Worm (Caenorhabditis elegans) whole organism, young adult: ENCODE results near the gene F19G12.9.
A peak's percentile ranks its signal among the peaks of the same experiment; 100 is the strongest.

Source experiments
- B0261.1 ChIP-seq: sonication (generic microtip); optimal IDR thresholded peaks from 2 replicates; lab custom pipeline; 2016; ENCODE audit warnings: mild to moderate bottlenecking, missing genetic modification characterization, moderate library complexity, missing compliant biosample characterization
- C17E4.6 ChIP-seq: fragments of 200-800 bp; sonication (Bioruptor generic); IDR thresholded peaks from 2 replicates; pipeline ENCODE4 v1.3.6; 2022; ENCODE audit warnings: missing genetic modification reagents, missing genetic modification characterization, missing compliant biosample characterization
- F23B12.7 ChIP-seq: sonication (generic microtip); optimal IDR thresholded peaks from 2 replicates; lab custom pipeline; 2017; ENCODE audit warnings: missing genetic modification characterization, mild to moderate bottlenecking, missing compliant biosample characterization, antibody characterized with exemption, moderate library complexity; ENCODE audit not compliant: insufficient read depth
- F33H1.4 ChIP-seq: fragments of 200-800 bp; sonication (Bioruptor generic); IDR thresholded peaks from 2 replicates; pipeline ENCODE4 v1.3.6; 2022; ENCODE audit warnings: missing genetic modification reagents, missing genetic modification characterization, missing compliant biosample characterization
- F37B4.10 ChIP-seq: fragments of 200-800 bp; sonication (Bioruptor generic); IDR thresholded peaks from 2 replicates; pipeline ENCODE4 v1.3.6; 2022; ENCODE audit warnings: missing genetic modification characterization, missing compliant biosample characterization
- F52B5.7 ChIP-seq: sonication (generic microtip); optimal IDR thresholded peaks from 2 replicates; lab custom pipeline; 2016; ENCODE audit warnings: mild to moderate bottlenecking, missing genetic modification characterization, missing compliant biosample characterization
- F55B11.4 ChIP-seq: sonication (generic microtip); optimal IDR thresholded peaks from 2 replicates; lab custom pipeline; 2016; ENCODE audit warnings: missing compliant biosample characterization, missing genetic modification characterization, borderline replicate concordance; ENCODE audit not compliant: insufficient read depth
- T26A5.8 ChIP-seq: sonication (generic microtip); optimal IDR thresholded peaks from 2 replicates; lab custom pipeline; 2016; ENCODE audit warnings: missing genetic modification characterization, missing compliant biosample characterization
- Y53F4B.3 ChIP-seq: fragments of 200-800 bp; sonication (Bioruptor generic); IDR thresholded peaks from 2 replicates; pipeline ENCODE4 v1.3.6; 2022; ENCODE audit warnings: missing genetic modification reagents, missing genetic modification characterization, missing compliant biosample characterization
- Y56A3A.18 ChIP-seq: fragments of 200-800 bp; sonication (Bioruptor generic); IDR thresholded peaks from 2 replicates; pipeline ENCODE4 v1.3.6; 2022; ENCODE audit warnings: missing genetic modification reagents, missing genetic modification characterization, missing compliant biosample characterization
- Y79H2A.3 ChIP-seq: fragments of 200-800 bp; sonication (Bioruptor generic); conservative IDR thresholded peaks from 2 replicates; pipeline ENCODE4 v1.3.6; 2022; ENCODE audit warnings: missing genetic modification reagents, missing genetic modification characterization, missing compliant biosample characterization
- Y95B8A.8 ChIP-seq: fragments of 200-800 bp; sonication (Bioruptor generic); IDR thresholded peaks from 2 replicates; pipeline ENCODE4 v1.3.6; 2022; ENCODE audit warnings: missing genetic modification reagents, missing genetic modification characterization, missing compliant biosample characterization
- aptf-3 ChIP-seq: fragments of 200-800 bp; sonication (Bioruptor generic); IDR thresholded peaks from 2 replicates; pipeline ENCODE4 v1.3.6; 2022; ENCODE audit warnings: missing genetic modification characterization, missing compliant biosample characterization
- attf-6 ChIP-seq: fragments of 200-800 bp; sonication (Bioruptor generic); IDR thresholded peaks from 2 replicates; pipeline ENCODE4 v1.3.6; 2022; ENCODE audit warnings: missing genetic modification reagents, missing genetic modification characterization, missing compliant biosample characterization
- ccch-3 ChIP-seq: fragments of 200-800 bp; sonication (Bioruptor generic); optimal IDR thresholded peaks from 2 replicates; lab custom pipeline; 2018; ENCODE audit warnings: mild to moderate bottlenecking, missing genetic modification characterization, missing compliant biosample characterization
- ceh-100 ChIP-seq: fragments of 200-800 bp; sonication (Bioruptor generic); IDR thresholded peaks from 2 replicates; pipeline ENCODE4 v1.3.6; 2022; ENCODE audit warnings: missing genetic modification reagents, missing genetic modification characterization, missing compliant biosample characterization
- ceh-27 ChIP-seq: fragments of 200-800 bp; sonication (Bioruptor generic); optimal IDR thresholded peaks from 2 replicates; lab custom pipeline; 2018; ENCODE audit warnings: mild to moderate bottlenecking, missing genetic modification characterization, moderate library complexity, missing compliant biosample characterization
- die-1 ChIP-seq: sonication (generic microtip); optimal IDR thresholded peaks from 2 replicates; lab custom pipeline; 2016; ENCODE audit warnings: missing genotype, mild to moderate bottlenecking, missing genetic modification characterization, missing compliant biosample characterization
- dpff-1 ChIP-seq: sonication (generic microtip); optimal IDR thresholded peaks from 2 replicates; lab custom pipeline; 2017; ENCODE audit warnings: mild to moderate bottlenecking, missing genetic modification characterization, missing compliant biosample characterization
- egl-18 ChIP-seq: fragments of 200-800 bp; sonication (Bioruptor generic); IDR thresholded peaks from 2 replicates; pipeline ENCODE4 v1.3.6; 2022; ENCODE audit warnings: missing genetic modification reagents, missing genetic modification characterization, missing compliant biosample characterization
- fkh-3 ChIP-seq: sonication (generic microtip); optimal IDR thresholded peaks from 2 replicates; lab custom pipeline; 2016; ENCODE audit warnings: mild to moderate bottlenecking, missing genetic modification characterization, missing compliant biosample characterization
- gei-17 ChIP-seq: fragments of 200-800 bp; sonication (Bioruptor generic); optimal IDR thresholded peaks from 2 replicates; lab custom pipeline; 2018; ENCODE audit warnings: mild to moderate bottlenecking, missing genetic modification characterization, missing compliant biosample characterization
- him-1 ChIP-seq: sonication (generic microtip); optimal IDR thresholded peaks from 2 replicates; lab custom pipeline; 2016; ENCODE audit warnings: missing genotype, missing genetic modification reagents, missing genetic modification characterization, missing compliant biosample characterization
- hlh-12 ChIP-seq: sonication (generic microtip); optimal IDR thresholded peaks from 2 replicates; lab custom pipeline; 2016; ENCODE audit warnings: missing genetic modification characterization, missing compliant biosample characterization
- hmg-1.2 ChIP-seq: fragments of 200-800 bp; sonication (Bioruptor generic); IDR thresholded peaks from 2 replicates; pipeline ENCODE4 v1.3.6; 2022; ENCODE audit warnings: missing genetic modification reagents, missing genetic modification characterization, missing compliant biosample characterization
- hmg-20 ChIP-seq: fragments of 200-800 bp; sonication (Bioruptor generic); IDR thresholded peaks from 2 replicates; pipeline ENCODE4 v1.3.6; 2022; ENCODE audit warnings: missing genetic modification reagents, missing genetic modification characterization, missing compliant biosample characterization
- hrde-1 ChIP-seq: sonication (generic microtip); optimal IDR thresholded peaks from 2 replicates; lab custom pipeline; 2016; ENCODE audit warnings: missing genetic modification characterization, mild to moderate bottlenecking, missing compliant biosample characterization, moderate library complexity, missing genotype, missing genetic modification reagents, borderline replicate concordance
- lir-1 ChIP-seq: fragments of 200-800 bp; sonication (Bioruptor generic); conservative IDR thresholded peaks from 2 replicates; pipeline ENCODE4 v1.3.6; 2022; ENCODE audit warnings: missing genetic modification reagents, missing genetic modification characterization, missing compliant biosample characterization
- lsy-27 ChIP-seq: sonication (generic microtip); optimal IDR thresholded peaks from 2 replicates; lab custom pipeline; 2017; ENCODE audit warnings: missing genetic modification characterization, mild to moderate bottlenecking, missing compliant biosample characterization, antibody characterized with exemption, missing genotype, borderline replicate concordance; ENCODE audit not compliant: insufficient read depth
- madf-10 ChIP-seq: sonication (generic microtip); optimal IDR thresholded peaks from 2 replicates; lab custom pipeline; 2016; ENCODE audit warnings: mild to moderate bottlenecking, missing genetic modification characterization, missing compliant biosample characterization
- madf-3 ChIP-seq: fragments of 200-800 bp; sonication (Bioruptor generic); IDR thresholded peaks from 2 replicates; pipeline ENCODE4 v1.3.6; 2022; ENCODE audit warnings: missing genetic modification reagents, missing genetic modification characterization, missing compliant biosample characterization
- madf-8 ChIP-seq: fragments of 200-800 bp; sonication (Bioruptor generic); conservative IDR thresholded peaks from 2 replicates; pipeline ENCODE4 v1.3.6; 2022; ENCODE audit warnings: missing genetic modification reagents, missing genetic modification characterization, missing compliant biosample characterization
- mel-28 ChIP-seq: sonication (generic microtip); optimal IDR thresholded peaks from 2 replicates; lab custom pipeline; 2016; ENCODE audit warnings: borderline replicate concordance, mild to moderate bottlenecking, missing genetic modification characterization, missing compliant biosample characterization
- mxl-1 ChIP-seq: sonication (generic microtip); optimal IDR thresholded peaks from 2 replicates; lab custom pipeline; 2016; ENCODE audit warnings: missing genetic modification characterization, missing compliant biosample characterization
- sea-2 ChIP-seq: fragments of 200-800 bp; sonication (Bioruptor generic); IDR thresholded peaks from 2 replicates; pipeline ENCODE4 v1.3.6; 2022; ENCODE audit warnings: missing genetic modification characterization, missing compliant biosample characterization
- snpc-3.4 ChIP-seq: sonication (generic microtip); optimal IDR thresholded peaks from 2 replicates; lab custom pipeline; 2017; ENCODE audit warnings: missing genetic modification characterization, mild to moderate bottlenecking, missing compliant biosample characterization, antibody characterized with exemption, moderate library complexity, missing genotype, missing genetic modification reagents
- snpc-4 ChIP-seq, 5 experiments: fragments of 150-350 bp in 1 of 5; sonication (generic microtip) in 4 of 5; optimal IDR thresholded peaks; 2 replicates each; lab custom pipeline; 2014 to 2018; ENCODE audit warnings: missing genetic modification characterization in 5 of 5, missing biosample characterization in 3 of 5, antibody characterized with exemption in 2 of 5, mild to moderate bottlenecking in 2 of 5, missing compliant biosample characterization in 2 of 5, missing genotype in 2 of 5, moderate library complexity in 2 of 5, missing genetic modification reagents in 1 of 5
- somi-1 ChIP-seq: fragments of 200-800 bp; sonication (Bioruptor generic); optimal IDR thresholded peaks from 2 replicates; lab custom pipeline; 2018; ENCODE audit warnings: mild to moderate bottlenecking, missing genetic modification characterization, missing compliant biosample characterization
- sptf-2 ChIP-seq: fragments of 200-800 bp; sonication (Bioruptor generic); optimal IDR thresholded peaks from 2 replicates; lab custom pipeline; 2018; ENCODE audit warnings: mild to moderate bottlenecking, missing genetic modification characterization, missing compliant biosample characterization
- xnd-1 ChIP-seq: sonication (generic microtip); optimal IDR thresholded peaks from 2 replicates; lab custom pipeline; 2016; ENCODE audit warnings: missing genotype, missing genetic modification reagents, missing genetic modification characterization, missing compliant biosample characterization
- zfh-2 ChIP-seq: fragments of 200-800 bp; sonication (Bioruptor generic); conservative IDR thresholded peaks from 2 replicates; pipeline ENCODE4 v1.3.6; 2022; ENCODE audit warnings: missing genetic modification reagents, missing genetic modification characterization, missing compliant biosample characterization
- ztf-18 ChIP-seq: sonication (generic microtip); optimal IDR thresholded peaks from 2 replicates; lab custom pipeline; 2016; ENCODE audit warnings: missing genotype, mild to moderate bottlenecking, missing genetic modification characterization, missing compliant biosample characterization
- ztf-25 ChIP-seq: fragments of 200-800 bp; sonication (Bioruptor generic); IDR thresholded peaks from 2 replicates; pipeline ENCODE4 v1.3.6; 2022; ENCODE audit warnings: missing genetic modification reagents, missing genetic modification characterization, missing compliant biosample characterization
- ztf-3 ChIP-seq: fragments of 200-800 bp; sonication (Bioruptor generic); optimal IDR thresholded peaks from 2 replicates; lab custom pipeline; 2018; ENCODE audit warnings: mild to moderate bottlenecking, missing genetic modification characterization, missing compliant biosample characterization

F19G12.9 gene

DNA sequence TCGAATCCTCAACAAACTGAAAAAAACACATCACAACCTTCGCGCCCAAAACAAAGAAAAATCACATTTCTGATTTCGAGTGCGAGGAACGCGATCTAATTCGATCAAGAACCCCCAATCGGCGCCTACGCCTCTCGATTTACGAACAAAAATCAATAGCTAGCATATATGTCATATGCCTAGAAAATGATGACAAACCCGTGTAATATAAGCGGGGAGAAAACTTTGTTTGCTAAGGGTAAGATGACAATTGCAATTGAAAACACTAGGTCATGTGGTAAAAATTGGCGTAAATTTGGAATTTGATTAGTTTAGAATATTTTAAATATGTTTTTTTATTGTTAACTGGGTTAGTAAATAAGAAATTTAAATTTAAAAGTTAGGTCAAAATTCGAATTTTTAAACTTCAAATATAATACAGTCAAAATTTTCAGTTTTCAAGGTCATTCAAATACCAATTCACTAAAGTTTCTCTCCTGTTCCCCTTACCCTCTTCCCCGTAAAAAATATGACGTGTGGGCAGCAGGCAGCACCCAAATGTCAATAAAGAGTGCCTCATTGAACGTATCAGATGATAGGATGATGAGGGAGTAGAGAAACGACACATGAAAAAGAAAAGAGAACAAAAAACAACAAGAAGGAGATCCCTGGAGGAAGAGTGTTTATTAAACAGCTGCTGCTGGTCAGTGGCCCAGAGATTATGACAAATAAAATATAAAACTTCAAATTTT, 37.5 kb downstream of the F19G12.9 start (continued):
- TF ChIP-seq F52B5.7 (tag; lab: Kevin White, UChicago) (no peak), ccch-3 (GFP tag; lab: Kevin White, UChicago) (no peak), F37B4.10 (GFP tag; lab: Robert Waterston, UW) (no peak), ztf-3 (GFP tag; lab: Kevin White, UChicago) (no peak), lsy-27 (tag; lab: Kevin White, UChicago) (no peak), ceh-100 (no peak), xnd-1 (tag; lab: Kevin White, UChicago) (no peak), Y53F4B.3 (GFP tag; lab: Robert Waterston, UW) (no peak), ztf-25 (GFP tag; lab: Robert Waterston, UW) (no peak), hmg-20 (GFP tag; lab: Robert Waterston, UW) (no peak), somi-1 (GFP tag; lab: Kevin White, UChicago) (peak; percentile 50), hmg-1.2 (GFP tag; lab: Robert Waterston, UW) (0 out of 2 replicates have a peak, but pooled peaks have one; percentile 5), sptf-2 (GFP tag; lab: Kevin White, UChicago) (no peak), sea-2 (no peak), gei-17 (GFP tag; lab: Kevin White, UChicago) (no peak), snpc-3.4 (tag; lab: Kevin White, UChicago) (no peak), zfh-2 (no peak), lir-1 (GFP tag; lab: Robert Waterston, UW) (no peak)
- TF ChIP-seq, all 124 proteins: peak for 13

DNA sequence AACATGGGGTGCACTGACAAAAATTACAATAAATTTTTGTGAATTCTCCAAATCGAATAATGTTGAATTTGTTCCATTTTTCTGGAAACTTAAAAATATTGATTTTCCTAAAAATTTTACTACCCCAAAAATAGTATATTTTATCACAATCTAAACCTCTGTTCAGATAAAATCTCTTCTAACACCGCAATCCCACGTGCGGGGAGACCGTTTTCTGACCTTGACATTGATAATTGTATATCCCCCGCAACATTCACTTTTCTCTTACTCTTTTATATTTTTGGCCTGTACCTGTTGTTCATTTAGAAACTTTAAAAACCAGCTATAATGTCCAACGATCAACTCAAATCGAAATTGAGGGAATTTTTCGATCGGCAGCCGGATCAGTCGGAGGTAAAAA, 39.8 kb downstream of the F19G12.9 start, which contains the start of gene D1005.2:
TSS of gene D1005.2 (plus strand) at position 230 of the 400 bp plus-strand sequence.
- TF ChIP-seq him-1 (tag; lab: Kevin White, UChicago) (no peak), F55B11.4 (tag; lab: Kevin White, UChicago) (no peak), mxl-1 (no peak), F23B12.7 (tag; lab: Kevin White, UChicago) (no peak), sea-2 (no peak), Y79H2A.3 (GFP tag; lab: Robert Waterston, UW) (no peak), ztf-18 (tag; lab: Kevin White, UChicago) (no peak), attf-6 (GFP tag; lab: Robert Waterston, UW) (no peak), Y56A3A.18 (GFP tag; lab: Robert Waterston, UW) (no peak), dpff-1 (tag; lab: Kevin White, UChicago) (no peak), madf-10 (tag; lab: Kevin White, UChicago) (no peak), Y95B8A.8 (no peak), fkh-3 (tag; lab: Kevin White, UChicago) (no peak)

DNA sequence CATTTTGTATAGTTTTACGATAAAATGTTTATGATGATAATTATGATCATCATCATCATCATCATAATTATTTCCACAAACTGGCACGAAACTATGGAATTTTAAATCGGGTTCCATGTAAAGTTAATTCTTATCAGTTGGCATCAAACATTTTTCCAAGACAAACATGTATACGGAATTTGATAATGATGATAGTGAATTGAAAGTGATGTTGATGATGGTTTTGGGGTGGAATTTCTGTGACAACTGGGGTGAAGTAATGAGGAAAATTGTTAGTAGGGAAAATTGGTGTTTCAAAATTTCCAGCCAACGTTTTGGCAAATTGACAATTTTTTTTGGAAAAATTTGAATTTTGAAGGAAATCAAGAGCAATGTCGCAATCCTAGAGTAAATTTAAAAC, 40.7 kb downstream of the F19G12.9 start:
- TF ChIP-seq madf-8 (GFP tag; lab: Robert Waterston, UW) (no peak), ccch-3 (GFP tag; lab: Kevin White, UChicago) (no peak), aptf-3 (GFP tag; lab: Robert Waterston, UW) (no peak), T26A5.8 (no peak), xnd-1 (tag; lab: Kevin White, UChicago) (no peak), ceh-27 (GFP tag; lab: Kevin White, UChicago) (no peak), F33H1.4 (no peak), hlh-12 (tag; lab: Kevin White, UChicago) (no peak), gei-17 (GFP tag; lab: Kevin White, UChicago) (no peak), die-1 (tag; lab: Kevin White, UChicago) (no peak), egl-18 (GFP tag; lab: Robert Waterston, UW) (no peak), mel-28 (no peak), hrde-1 (no peak), madf-3 (no peak), B0261.1 (tag; lab: Kevin White, UChicago) (no peak), hmg-20 (GFP tag; lab: Robert Waterston, UW) (no peak), C17E4.6 (GFP tag; lab: Robert Waterston, UW) (no peak), snpc-4 (GFP tag; optimal IDR thresholded peaks at IDR 0.05; lab: Kevin White, UChicago) (no peak), snpc-4 (tag; optimal IDR thresholded peaks at IDR 0.05; lab: Kevin White, UChicago) (no peak)
